Worm (Caenorhabditis elegans): Measurements from ENCODE around the gene kin-15.

kin-15 gene

DNA sequence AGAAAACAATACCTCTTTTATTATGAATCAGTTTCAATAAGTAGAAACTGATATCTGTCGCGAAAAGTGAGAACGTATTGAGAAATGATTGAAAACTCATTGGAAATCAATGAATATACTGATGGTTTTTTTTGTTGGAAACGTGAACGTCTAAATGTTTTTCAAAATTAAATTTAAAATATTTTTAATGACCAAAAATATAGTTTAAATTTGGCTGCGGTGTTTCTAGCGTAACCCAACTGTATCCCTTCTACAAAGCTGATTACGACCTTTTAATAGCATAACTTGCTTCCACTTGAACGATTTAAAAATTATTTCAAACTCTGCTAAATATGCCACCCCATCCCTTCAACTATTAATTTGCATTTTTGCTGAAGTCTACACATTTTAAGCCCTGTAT, 22.0 kb downstream of the kin-15 start, which contains the start of gene M176.9:
TSS of gene M176.9 (minus strand) at position 101 of the 400 bp plus-strand sequence.
- no peak for TF ChIP-seq hmbx-1 (tag; optimal IDR thresholded peaks at IDR 0.05)
- no peak for TF ChIP-seq tbx-37 (GFP tag; conservative IDR thresholded peaks at IDR 0.05)
- no peak for TF ChIP-seq ceh-36 (tag; optimal IDR thresholded peaks at IDR 0.05)
- TF ChIP-seq tra-4 (tag; optimal IDR thresholded peaks at IDR 0.05): no peak
- no peak for TF ChIP-seq flt-1 (GFP tag; IDR thresholded peaks at IDR 0.05)
- no peak for TF ChIP-seq ama-1 (optimal IDR thresholded peaks at IDR 0.05)
- no peak for TF ChIP-seq sea-1 (GFP tag; conservative IDR thresholded peaks at IDR 0.05)
- no peak for TF ChIP-seq aly-1 (tag; optimal IDR thresholded peaks at IDR 0.05)
- TF ChIP-seq scrt-1 (GFP tag; IDR thresholded peaks at IDR 0.05): no peak

DNA sequence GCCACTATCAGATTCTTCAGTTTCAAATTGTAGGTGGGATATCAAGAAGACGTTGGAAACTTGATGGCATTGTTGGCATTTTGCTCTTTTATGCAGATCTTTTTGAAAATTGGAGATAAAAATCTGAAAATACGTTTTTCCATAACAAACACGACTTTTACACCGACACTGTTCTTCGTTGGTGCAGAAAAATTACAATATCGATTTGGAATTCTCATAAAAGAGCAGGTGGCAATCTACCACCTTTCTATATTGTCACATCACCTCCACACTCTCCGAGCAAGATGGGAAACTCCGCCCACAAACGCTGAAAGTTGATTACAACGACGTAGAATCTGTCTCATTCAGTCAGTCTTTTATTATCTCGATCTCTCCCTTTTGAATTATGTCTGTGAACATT, 26.0 kb downstream of the kin-15 start, which contains the start of gene arrd-2:
TSS of gene arrd-2 (plus strand) at position 301 of the 400 bp plus-strand sequence.
- TF ChIP-seq pes-1 (GFP tag; IDR thresholded peaks at IDR 0.05): no peak
- TF ChIP-seq hmg-4 (GFP tag; optimal IDR thresholded peaks at IDR 0.05): no peak
- no peak for TF ChIP-seq ceh-13 (GFP tag; optimal IDR thresholded peaks at IDR 0.05)
- TF ChIP-seq ama-1 (optimal IDR thresholded peaks at IDR 0.05): no peak
- no peak for TF ChIP-seq flt-1 (GFP tag; IDR thresholded peaks at IDR 0.05)
- TF ChIP-seq B0310.2 (tag; optimal IDR thresholded peaks at IDR 0.05): no peak
- TF ChIP-seq sea-1 (GFP tag; conservative IDR thresholded peaks at IDR 0.05): no peak
- TF ChIP-seq hnd-1 (tag; optimal IDR thresholded peaks at IDR 0.05): no peak
- no peak for TF ChIP-seq ets-7 (tag; optimal IDR thresholded peaks at IDR 0.05)
- no peak for TF ChIP-seq tra-4 (tag; optimal IDR thresholded peaks at IDR 0.05)
- no peak for TF ChIP-seq scrt-1 (GFP tag; IDR thresholded peaks at IDR 0.05)
- TF ChIP-seq aly-1 (tag; optimal IDR thresholded peaks at IDR 0.05): no peak
- no peak for TF ChIP-seq hmbx-1 (tag; optimal IDR thresholded peaks at IDR 0.05)
- no peak for TF ChIP-seq tbx-37 (GFP tag; conservative IDR thresholded peaks at IDR 0.05)
- no peak for TF ChIP-seq ceh-36 (tag; optimal IDR thresholded peaks at IDR 0.05)
- no peak for TF ChIP-seq F13C5.2 (tag; optimal IDR thresholded peaks at IDR 0.05)

DNA sequence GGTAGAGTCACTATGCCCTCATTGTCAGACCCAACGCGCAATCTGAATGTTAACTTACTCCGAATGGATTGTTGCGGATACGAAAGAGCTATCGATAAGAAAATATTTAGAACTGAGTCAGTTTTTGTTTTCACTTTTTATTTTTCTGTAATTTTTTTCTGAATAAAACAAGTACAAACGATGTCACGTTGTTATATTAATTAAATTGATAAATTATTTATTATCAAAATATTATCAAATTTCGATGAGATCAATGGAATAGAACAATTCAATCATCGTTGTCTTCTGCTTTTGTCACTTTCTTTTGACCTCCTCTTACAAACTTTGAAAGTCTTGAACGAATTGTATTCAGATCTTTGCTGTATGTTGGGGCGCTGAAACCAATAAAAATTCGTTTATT, 26.5 kb downstream of the kin-15 start, which contains the start of gene mpz-6:
TSS of gene mpz-6 (minus strand) at position 101 of the 400 bp plus-strand sequence.
- TF ChIP-seq pes-1 (GFP tag; IDR thresholded peaks at IDR 0.05) (no peak), ceh-13 (GFP tag; optimal IDR thresholded peaks at IDR 0.05) (no peak)

DNA sequence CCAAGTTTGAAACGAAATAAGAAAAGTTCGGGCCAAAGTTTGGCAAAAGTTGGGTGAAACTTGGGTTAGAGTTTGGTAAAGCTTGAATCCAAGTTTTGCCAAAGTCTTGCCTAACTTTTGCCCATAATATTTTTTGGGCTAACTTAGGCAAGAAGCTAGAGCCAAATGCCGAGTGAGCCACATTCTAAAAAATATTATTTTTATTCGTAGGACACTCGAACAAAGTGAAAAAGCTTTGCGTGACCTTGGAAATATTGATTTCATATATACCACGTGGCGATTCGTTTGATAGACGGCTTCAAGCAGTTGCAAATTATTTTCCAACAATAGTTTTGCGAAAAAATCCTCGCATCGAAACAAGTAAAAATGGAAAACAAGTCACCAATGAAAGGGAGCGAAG, 29.7 kb downstream of the kin-15 start, which contains the start of gene Y51B9A.5:
TSS of gene Y51B9A.5 (plus strand) at position 301 of the 400 bp plus-strand sequence.
- no peak for TF ChIP-seq ama-1 (optimal IDR thresholded peaks at IDR 0.05)
- TF ChIP-seq tra-4 (tag; optimal IDR thresholded peaks at IDR 0.05): no peak
- no peak for TF ChIP-seq flt-1 (GFP tag; IDR thresholded peaks at IDR 0.05)
- TF ChIP-seq B0310.2 (tag; optimal IDR thresholded peaks at IDR 0.05): no peak
- TF ChIP-seq ets-7 (tag; optimal IDR thresholded peaks at IDR 0.05): no peak
- no peak for TF ChIP-seq scrt-1 (GFP tag; IDR thresholded peaks at IDR 0.05)
- TF ChIP-seq hnd-1 (tag; optimal IDR thresholded peaks at IDR 0.05): no peak
- no peak for TF ChIP-seq ceh-36 (tag; optimal IDR thresholded peaks at IDR 0.05)
- no peak for TF ChIP-seq ceh-13 (GFP tag; optimal IDR thresholded peaks at IDR 0.05)
- no peak for TF ChIP-seq tbx-37 (GFP tag; conservative IDR thresholded peaks at IDR 0.05)
- TF ChIP-seq pes-1 (GFP tag; IDR thresholded peaks at IDR 0.05): no peak

DNA sequence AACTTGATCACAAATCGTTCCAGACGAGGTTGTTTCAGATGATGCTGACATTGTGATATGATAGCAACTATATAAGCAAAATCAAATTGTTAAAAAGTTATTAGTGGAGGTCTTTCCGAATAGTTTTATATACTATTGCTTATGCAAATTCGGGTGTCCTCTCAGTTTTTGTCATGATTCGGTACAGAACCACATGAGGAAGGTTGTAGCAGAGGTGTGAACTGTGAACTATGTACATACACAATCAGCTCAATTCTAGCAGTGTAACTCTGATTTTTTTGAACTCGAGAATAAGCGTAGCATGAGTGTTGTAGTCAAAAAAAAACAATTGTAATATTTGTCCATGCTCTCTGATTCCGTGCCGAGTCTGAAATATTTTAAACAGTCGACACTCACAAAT, 30.4 kb downstream of the kin-15 start, which contains the start of gene Y51B9A.6:
TSS of gene Y51B9A.6 (minus strand) at position 101 of the 400 bp plus-strand sequence.
- no peak for TF ChIP-seq ceh-36 (tag; optimal IDR thresholded peaks at IDR 0.05)
- no peak for TF ChIP-seq tra-4 (tag; optimal IDR thresholded peaks at IDR 0.05)
- no peak for TF ChIP-seq ama-1 (optimal IDR thresholded peaks at IDR 0.05)
- no peak for TF ChIP-seq hmbx-1 (tag; optimal IDR thresholded peaks at IDR 0.05)
- TF ChIP-seq pes-1 (GFP tag; IDR thresholded peaks at IDR 0.05): no peak
- TF ChIP-seq sea-1 (GFP tag; conservative IDR thresholded peaks at IDR 0.05): no peak
- TF ChIP-seq tbx-11 (GFP tag; IDR thresholded peaks at IDR 0.05): no peak
- no peak for TF ChIP-seq B0310.2 (tag; optimal IDR thresholded peaks at IDR 0.05)
- TF ChIP-seq F13C5.2 (tag; optimal IDR thresholded peaks at IDR 0.05): no peak
- TF ChIP-seq ets-7 (tag; optimal IDR thresholded peaks at IDR 0.05): no peak
- TF ChIP-seq hmg-4 (GFP tag; optimal IDR thresholded peaks at IDR 0.05): no peak
- no peak for TF ChIP-seq scrt-1 (GFP tag; IDR thresholded peaks at IDR 0.05)
- no peak for TF ChIP-seq tbx-37 (GFP tag; conservative IDR thresholded peaks at IDR 0.05)

DNA sequence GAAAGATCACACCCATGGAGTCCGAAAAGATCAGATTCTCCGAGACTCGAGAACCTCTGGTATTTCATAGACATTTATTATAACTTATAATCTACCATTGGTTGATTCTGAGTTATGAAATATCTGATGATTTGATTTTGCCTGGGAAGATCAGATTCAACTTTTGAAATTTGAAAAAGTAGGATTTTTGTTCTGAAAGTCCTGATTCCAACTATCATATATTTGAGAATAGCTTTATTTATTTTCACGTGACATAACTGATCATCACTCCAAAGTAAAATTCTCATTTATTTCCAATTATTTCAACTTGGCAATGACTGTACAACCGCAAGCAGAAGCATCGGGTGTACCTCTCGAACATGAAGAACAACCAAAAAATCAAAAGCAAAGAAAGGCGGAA, 33.8 kb downstream of the kin-15 start, which contains the start of gene Y51B9A.7:
TSS of gene Y51B9A.7 (plus strand) at position 301 of the 400 bp plus-strand sequence.
- TF ChIP-seq hmbx-1 (tag; optimal IDR thresholded peaks at IDR 0.05): no peak
- no peak for TF ChIP-seq sea-1 (GFP tag; conservative IDR thresholded peaks at IDR 0.05)
- TF ChIP-seq ets-7 (tag; optimal IDR thresholded peaks at IDR 0.05): no peak
- no peak for TF ChIP-seq tbx-37 (GFP tag; conservative IDR thresholded peaks at IDR 0.05)
- no peak for TF ChIP-seq hnd-1 (tag; optimal IDR thresholded peaks at IDR 0.05)
- TF ChIP-seq B0310.2 (tag; optimal IDR thresholded peaks at IDR 0.05): no peak
- TF ChIP-seq tbx-11 (GFP tag; IDR thresholded peaks at IDR 0.05): no peak
- no peak for TF ChIP-seq scrt-1 (GFP tag; IDR thresholded peaks at IDR 0.05)
- no peak for TF ChIP-seq aly-1 (tag; optimal IDR thresholded peaks at IDR 0.05)
- no peak for TF ChIP-seq hmg-4 (GFP tag; optimal IDR thresholded peaks at IDR 0.05)
- no peak for TF ChIP-seq ceh-36 (tag; optimal IDR thresholded peaks at IDR 0.05)
- no peak for TF ChIP-seq pes-1 (GFP tag; IDR thresholded peaks at IDR 0.05)
- no peak for TF ChIP-seq F13C5.2 (tag; optimal IDR thresholded peaks at IDR 0.05)
- TF ChIP-seq tra-4 (tag; optimal IDR thresholded peaks at IDR 0.05): no peak
- no peak for TF ChIP-seq ceh-13 (GFP tag; optimal IDR thresholded peaks at IDR 0.05)

DNA sequence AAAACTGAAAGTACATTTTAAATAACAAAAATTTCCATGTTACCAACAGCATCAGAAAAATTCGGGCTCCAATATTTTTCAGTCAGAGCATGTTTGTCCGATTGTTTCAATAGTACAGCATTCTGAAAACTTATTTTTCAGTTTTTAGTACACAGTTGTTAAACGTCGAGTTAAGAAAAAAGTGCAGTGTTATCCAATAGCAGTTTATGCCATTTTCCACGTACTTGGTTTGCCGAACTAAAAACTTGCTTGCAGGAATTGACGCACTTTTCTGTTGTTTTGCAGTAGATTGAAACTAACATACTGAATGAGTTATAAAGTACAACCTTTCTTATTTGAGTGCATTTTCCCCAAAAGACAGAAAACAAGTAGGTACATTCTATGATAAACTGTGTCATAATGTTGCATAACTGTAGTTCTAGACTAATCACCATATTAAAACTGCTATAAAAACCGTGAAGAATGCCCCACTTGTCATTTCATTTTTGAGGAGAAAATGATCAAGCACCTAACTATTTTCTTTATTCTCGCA, 35.1 kb downstream of the kin-15 start, which contains the start of the genes Y51B9A.14 and Y51B9A.8:
TSS of gene Y51B9A.14 (minus strand) at position 101 of the 532 bp plus-strand sequence.
TSS of gene Y51B9A.8 (plus strand) at position 482 of the 532 bp plus-strand sequence.
- TF ChIP-seq aly-1 (tag; optimal IDR thresholded peaks at IDR 0.05): no peak
- TF ChIP-seq ceh-13 (GFP tag; optimal IDR thresholded peaks at IDR 0.05): no peak
- no peak for TF ChIP-seq ama-1 (optimal IDR thresholded peaks at IDR 0.05)
- TF ChIP-seq tbx-37 (GFP tag; conservative IDR thresholded peaks at IDR 0.05): no peak
- TF ChIP-seq scrt-1 (GFP tag; IDR thresholded peaks at IDR 0.05): no peak
- TF ChIP-seq hnd-1 (tag; optimal IDR thresholded peaks at IDR 0.05): no peak

Data from whole organism, early embryonic.